Worm (Caenorhabditis elegans): Measurements from ENCODE around the gene dnj-1.
A peak's percentile ranks its signal among the peaks of the same experiment; 100 is the strongest.

The dnj-1 gene

DNA sequence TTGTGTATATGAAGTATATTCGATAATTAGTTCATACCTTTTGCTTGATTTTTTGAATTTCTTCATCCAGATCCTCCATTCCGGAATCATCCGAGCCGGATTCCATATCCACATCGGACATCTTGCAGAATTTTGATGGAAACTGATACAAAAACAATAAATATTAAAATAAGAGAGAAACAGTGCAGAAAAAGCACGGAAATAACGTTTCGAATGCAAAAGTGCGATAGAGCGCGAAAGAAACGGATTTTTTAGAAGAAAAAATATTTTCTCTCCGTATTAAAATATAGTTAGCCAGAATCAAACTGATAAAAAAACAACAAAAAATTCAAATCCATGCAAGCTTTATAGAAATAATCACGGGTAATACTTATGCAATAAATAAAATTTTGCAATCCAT, 33.9 kb downstream of the dnj-1 start, which contains the start of gene sart-3:
Gene sart-3, minus strand, starts transcription at position 219 of the 400 bp plus-strand sequence.
- TF ChIP-seq spr-1 (tag; optimal IDR thresholded peaks at IDR 0.05) (no peak), duxl-1 (tag; optimal IDR thresholded peaks at IDR 0.05; ENCODE audit: poor library complexity) (no peak), daf-8 (GFP tag; IDR thresholded peaks at IDR 0.05) (no peak), tra-1 (GFP tag; IDR thresholded peaks at IDR 0.05) (no peak), cey-2 (tag; optimal IDR thresholded peaks at IDR 0.05; ENCODE audit: borderline replicate concordance, insufficient read depth) (no peak), saeg-2 (GFP tag; IDR thresholded peaks at IDR 0.05) (no peak), nhr-237 (tag; optimal IDR thresholded peaks at IDR 0.05) (no peak), aha-1 (tag) (no peak), ztf-11 (tag; optimal IDR thresholded peaks at IDR 0.05) (no peak), attf-4 (tag; optimal IDR thresholded peaks at IDR 0.05) (no peak), mes-2 (tag; optimal IDR thresholded peaks at IDR 0.05; ENCODE audit: poor library complexity, severe bottlenecking) (peak; percentile 33), F10B5.3 (tag; optimal IDR thresholded peaks at IDR 0.05) (no peak), daf-19 (GFP tag; conservative IDR thresholded peaks at IDR 0.05) (no peak), ceh-62 (tag; optimal IDR thresholded peaks at IDR 0.05) (no peak), lin-38 (GFP tag; IDR thresholded peaks at IDR 0.05) (peak; percentile 57), ceh-82 (tag; optimal IDR thresholded peaks at IDR 0.05) (no peak), F44E2.7 (GFP tag; IDR thresholded peaks at IDR 0.05) (no peak), ceh-20 (GFP tag; IDR thresholded peaks at IDR 0.05) (no peak), hlh-30 (tag; optimal IDR thresholded peaks at IDR 0.05; ENCODE audit: insufficient read depth) (no peak), dpl-1 (GFP tag; optimal IDR thresholded peaks at IDR 0.05) (no peak), unc-62 (GFP tag; optimal IDR thresholded peaks at IDR 0.05 in 1 of 2) (no peak), unc-62 (tag; optimal IDR thresholded peaks at IDR 0.05) (no peak), R02D3.7 (tag; optimal IDR thresholded peaks at IDR 0.05) (no peak), zfp-3 (GFP tag; conservative IDR thresholded peaks at IDR 0.05) (no peak), daf-16 (GFP tag; optimal IDR thresholded peaks at IDR 0.05) (no peak), daf-16 (tag; optimal IDR thresholded peaks at IDR 0.05) (peak; percentile 1), nhr-48 (tag; optimal IDR thresholded peaks at IDR 0.05) (no peak), ceh-44 (GFP tag; IDR thresholded peaks at IDR 0.05) (no peak)

DNA sequence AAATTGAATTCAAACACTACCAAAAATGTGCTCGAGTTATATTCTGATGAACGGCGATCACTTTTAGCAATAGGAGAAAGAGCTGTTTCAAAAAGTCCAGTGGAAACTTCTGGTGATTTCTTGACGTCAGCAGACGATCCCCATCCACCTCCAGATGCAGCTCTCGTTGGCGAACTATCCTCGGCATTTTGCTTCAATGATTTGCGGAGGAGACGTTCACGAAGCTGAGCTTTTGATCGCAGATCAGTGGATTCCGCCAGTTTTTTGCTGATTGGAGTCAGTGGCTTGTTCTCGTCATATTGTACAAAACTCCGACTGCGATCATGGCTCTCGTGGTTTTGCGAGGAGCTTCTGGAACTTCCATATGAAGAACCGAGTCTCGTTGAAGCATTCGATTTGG, 37.3 kb downstream of the dnj-1 start:
- TF ChIP-seq ZK337.2 (GFP tag; IDR thresholded peaks at IDR 0.05), result no peak
- TF ChIP-seq unc-62 (GFP tag; optimal IDR thresholded peaks at IDR 0.05 in 1 of 2), result peak in 1 of 2 experiments; percentile 94
- TF ChIP-seq unc-62 (tag; optimal IDR thresholded peaks at IDR 0.05), result no peak
- peak; percentile 45 for TF ChIP-seq aha-1 (tag)

- TF ChIP-seq egl-27 (tag; optimal IDR thresholded peaks at IDR 0.05) (no peak), hmg-1.1 (GFP tag; IDR thresholded peaks at IDR 0.05) (no peak), lin-39 (tag; optimal IDR thresholded peaks at IDR 0.05) (no peak), mdl-1 (tag; optimal IDR thresholded peaks at IDR 0.05) (no peak), lin-38 (GFP tag; IDR thresholded peaks at IDR 0.05) (peak; percentile 67), lsy-2 (tag; optimal IDR thresholded peaks at IDR 0.05) (no peak), Y48G9A.11 (GFP tag; IDR thresholded peaks at IDR 0.05) (peak; percentile 68; the same call in 1 of the 2 replicates), tra-1 (GFP tag; IDR thresholded peaks at IDR 0.05) (no peak), nhr-6 (tag; optimal IDR thresholded peaks at IDR 0.05) (no peak), fos-1 (tag; optimal IDR thresholded peaks at IDR 0.05) (no peak), aha-1 (tag) (no peak), nhr-25 (tag; optimal IDR thresholded peaks at IDR 0.05; ENCODE audit: borderline replicate concordance, insufficient read depth) (no peak), unc-130 (GFP tag; optimal IDR thresholded peaks at IDR 0.05) (peak; percentile 85), dve-1 (tag; optimal IDR thresholded peaks at IDR 0.05; ENCODE audit: insufficient read depth) (no peak)
Observed at ce11 chrIV:11337021-11337420, 38.2 kb downstream of the dnj-1 start, which contains the start of gene F54E12.2. Gene F54E12.2, minus strand, starts transcription at chrIV:11337184.
